Fruit fly (Drosophila melanogaster) S2 (cell line): Measurements from ENCODE around the gene CG43725.

Experiments
- CG8478 ChIP-seq: fragments of >200 bp; optimal IDR thresholded peaks from 2 replicates; lab custom pipeline; 2018
- CTCF ChIP-seq, 2 experiments: fragments of >200 bp; optimal IDR thresholded peaks; 2 replicates each; lab custom pipeline; 2018

dm6 chr2L:11086357-11086924 is 11.1 kb downstream of the CG43725 start, which contains the start of gene CG16854:
- TF ChIP-seq CG8478 (no peak), CTCF (optimal IDR thresholded peaks at IDR 0.05; lab: Kevin White, UChicago) (no peak)
